Worm (Caenorhabditis elegans) whole organism, L4 larva: ENCODE data around the gene F27E5.3.

Experiments used
- D1046.2 ChIP-seq: fragments of 200-800 bp; sonication (Bioruptor generic); IDR thresholded peaks from 2 replicates; pipeline ENCODE4 v1.3.6; 2022; ENCODE audit warnings: missing genetic modification characterization, missing compliant biosample characterization
- F26F4.8 ChIP-seq: fragments of 200-800 bp; sonication (Bioruptor generic); conservative IDR thresholded peaks from 2 replicates; pipeline ENCODE4 v1.3.6; 2022; ENCODE audit warnings: missing genetic modification characterization, missing compliant biosample characterization
- F49E8.2 ChIP-seq: sonication (generic microtip); optimal IDR thresholded peaks from 2 replicates; lab custom pipeline; 2016; ENCODE audit warnings: missing compliant biosample characterization, mild to moderate bottlenecking, missing genetic modification characterization, borderline replicate concordance
- T26A8.4 ChIP-seq: fragments of 200-800 bp; sonication (Bioruptor generic); IDR thresholded peaks from 2 replicates; pipeline ENCODE4 v1.3.6; 2022; ENCODE audit warnings: missing genetic modification characterization, missing compliant biosample characterization
- Y105C5A.15 ChIP-seq: fragments of 200-800 bp; sonication (Bioruptor generic); IDR thresholded peaks from 2 replicates; pipeline ENCODE4 v1.3.6; 2022; ENCODE audit warnings: missing genetic modification characterization, missing compliant biosample characterization
- ZK337.2 ChIP-seq: fragments of 200-800 bp; sonication (Bioruptor generic); IDR thresholded peaks from 2 replicates; pipeline ENCODE4 v1.3.6; 2022; ENCODE audit warnings: missing genetic modification reagents, missing genetic modification characterization, missing compliant biosample characterization
- ceh-28 ChIP-seq: fragments of 150-350 bp; optimal IDR thresholded peaks from 2 replicates; lab custom pipeline; 2014; ENCODE audit warnings: missing biosample characterization, missing genetic modification reagents, missing genetic modification characterization
- ceh-82 ChIP-seq: sonication (generic microtip); optimal IDR thresholded peaks from 2 replicates; lab custom pipeline; 2017; ENCODE audit warnings: missing biosample characterization, missing genetic modification characterization
- ctbp-1 ChIP-seq: fragments of 200-800 bp; sonication (Bioruptor generic); IDR thresholded peaks from 2 replicates; pipeline ENCODE4 v1.3.6; 2022; ENCODE audit warnings: missing genetic modification reagents, missing genetic modification characterization, missing compliant biosample characterization
- daf-12 ChIP-seq: fragments of 150-350 bp; optimal IDR thresholded peaks from 2 replicates; lab custom pipeline; 2014; ENCODE audit warnings: missing biosample characterization, missing genetic modification reagents, missing genetic modification characterization
- daf-19 ChIP-seq: fragments of 200-800 bp; sonication (Bioruptor generic); conservative IDR thresholded peaks from 2 replicates; pipeline ENCODE4 v1.3.6; 2022; ENCODE audit warnings: missing genetic modification characterization, missing compliant biosample characterization
- dmd-6 ChIP-seq: fragments of 200-800 bp; sonication (Bioruptor generic); IDR thresholded peaks from 2 replicates; pipeline ENCODE4 v1.3.6; 2022; ENCODE audit warnings: missing genetic modification reagents, missing genetic modification characterization, missing compliant biosample characterization
- dpl-1 ChIP-seq: fragments of 150-350 bp; optimal IDR thresholded peaks from 2 replicates; lab custom pipeline; 2014; ENCODE audit warnings: missing biosample characterization, missing genetic modification reagents, missing genetic modification characterization
- dve-1 ChIP-seq: sonication (generic microtip); optimal IDR thresholded peaks from 2 replicates; lab custom pipeline; 2017; ENCODE audit warnings: antibody characterized with exemption, mild to moderate bottlenecking, missing genetic modification characterization, missing compliant biosample characterization; ENCODE audit not compliant: insufficient read depth
- hif-1 ChIP-seq, 2 experiments: sonication (generic microtip); optimal IDR thresholded peaks; 2 replicates each; lab custom pipeline; 2016 to 2017; ENCODE audit warnings: missing compliant biosample characterization in 2 of 2, missing genetic modification characterization in 2 of 2, missing genetic modification reagents in 2 of 2, missing genotype in 2 of 2, mild to moderate bottlenecking in 1 of 2
- hlh-30 ChIP-seq: sonication (generic microtip); optimal IDR thresholded peaks from 2 replicates; lab custom pipeline; 2017; ENCODE audit warnings: antibody characterized with exemption, mild to moderate bottlenecking, missing genetic modification characterization, missing compliant biosample characterization; ENCODE audit not compliant: insufficient read depth
- jun-1 ChIP-seq: fragments of 150-350 bp; optimal IDR thresholded peaks from 2 replicates; lab custom pipeline; 2014; ENCODE audit warnings: missing biosample characterization, missing genetic modification reagents, missing genetic modification characterization
- lim-7 ChIP-seq: fragments of 200-800 bp; sonication (Bioruptor generic); IDR thresholded peaks from 2 replicates; pipeline ENCODE4 v1.3.6; 2022; ENCODE audit warnings: missing genetic modification characterization, missing compliant biosample characterization
- lin-38 ChIP-seq: fragments of 200-800 bp; sonication (Bioruptor generic); IDR thresholded peaks from 2 replicates; pipeline ENCODE4 v1.3.6; 2022; ENCODE audit warnings: missing genetic modification reagents, missing genetic modification characterization, missing compliant biosample characterization
- lsy-2 ChIP-seq, 2 experiments: fragments of 150-350 bp in 1 of 2; sonication (generic microtip) in 1 of 2; optimal IDR thresholded peaks; 2 replicates each; lab custom pipeline; 2014 to 2017; ENCODE audit warnings: missing biosample characterization in 2 of 2, missing genetic modification characterization in 2 of 2
- mes-2 ChIP-seq: sonication (generic microtip); optimal IDR thresholded peaks from 2 replicates; lab custom pipeline; 2016; ENCODE audit warnings: missing genotype, mild to moderate bottlenecking, missing genetic modification characterization, missing compliant biosample characterization; ENCODE audit not compliant: poor library complexity, severe bottlenecking
- mxl-3 ChIP-seq: fragments of 200-800 bp; sonication (Bioruptor generic); optimal IDR thresholded peaks from 2 replicates; lab custom pipeline; 2018; ENCODE audit warnings: mild to moderate bottlenecking, missing genetic modification characterization, missing compliant biosample characterization
- nhr-10 ChIP-seq: fragments of 150-350 bp; optimal IDR thresholded peaks from 2 replicates; lab custom pipeline; 2014; ENCODE audit warnings: missing biosample characterization, missing genetic modification characterization
- nhr-11 ChIP-seq: fragments of 150-350 bp; optimal IDR thresholded peaks from 2 replicates; lab custom pipeline; 2014; ENCODE audit warnings: missing biosample characterization, missing genetic modification characterization
- nhr-237 ChIP-seq: sonication (generic microtip); optimal IDR thresholded peaks from 2 replicates; lab custom pipeline; 2017; ENCODE audit warnings: missing biosample characterization, missing genetic modification characterization
- nhr-28 ChIP-seq: fragments of 150-350 bp; optimal IDR thresholded peaks from 2 replicates; lab custom pipeline; 2014; ENCODE audit warnings: missing biosample characterization, missing genetic modification characterization
- nhr-48 ChIP-seq: sonication (generic microtip); optimal IDR thresholded peaks from 2 replicates; lab custom pipeline; 2016; ENCODE audit warnings: mild to moderate bottlenecking, missing genetic modification characterization, missing compliant biosample characterization
- nhr-6 ChIP-seq: fragments of 150-350 bp; optimal IDR thresholded peaks from 2 replicates; lab custom pipeline; 2014; ENCODE audit warnings: missing biosample characterization, missing genetic modification characterization
- php-3 ChIP-seq: fragments of 200-800 bp; sonication (Bioruptor generic); IDR thresholded peaks from 2 replicates; pipeline ENCODE4 v1.3.6; 2022; ENCODE audit warnings: missing genetic modification reagents, missing genetic modification characterization, missing compliant biosample characterization
- saeg-2 ChIP-seq: fragments of 200-800 bp; sonication (Bioruptor generic); IDR thresholded peaks from 2 replicates; pipeline ENCODE4 v1.3.6; 2022; ENCODE audit warnings: missing genetic modification reagents, missing genetic modification characterization, missing compliant biosample characterization
- set-16 ChIP-seq: fragments of 200-800 bp; sonication (Bioruptor generic); IDR thresholded peaks from 2 replicates; pipeline ENCODE4 v1.3.6; 2022; ENCODE audit warnings: missing genetic modification reagents, missing genetic modification characterization, missing compliant biosample characterization
- snpc-1.2 ChIP-seq: fragments of 200-800 bp; sonication (Bioruptor generic); IDR thresholded peaks from 2 replicates; pipeline ENCODE4 v1.3.6; 2022; ENCODE audit warnings: missing genetic modification reagents, missing genetic modification characterization, missing compliant biosample characterization
- tra-1 ChIP-seq: fragments of 200-800 bp; sonication (Bioruptor generic); IDR thresholded peaks from 2 replicates; pipeline ENCODE4 v1.3.6; 2022; ENCODE audit warnings: missing genetic modification reagents, missing genetic modification characterization, missing compliant biosample characterization
- unc-130 ChIP-seq: sonication (generic microtip); optimal IDR thresholded peaks from 2 replicates; lab custom pipeline; 2016; ENCODE audit warnings: missing genetic modification reagents, missing genetic modification characterization, missing compliant biosample characterization
- unc-62 ChIP-seq, 3 experiments: fragments of 150-350 bp in 1 of 3; sonication (generic microtip); optimal IDR thresholded peaks in 2 of 3; peaks in 1 of 3; 1 replicate in 1 of 3; 2 replicates in 2 of 3; lab custom pipeline; 2014 to 2017; ENCODE audit warnings: missing biosample characterization in 3 of 3, missing genetic modification characterization in 3 of 3, missing genetic modification reagents in 3 of 3, missing genotype in 1 of 3
- zag-1 ChIP-seq: fragments of 150-350 bp; optimal IDR thresholded peaks from 2 replicates; lab custom pipeline; 2014; ENCODE audit warnings: missing biosample characterization, missing genetic modification characterization
- ztf-11 ChIP-seq: fragments of 150-350 bp; optimal IDR thresholded peaks from 2 replicates; lab custom pipeline; 2014; ENCODE audit warnings: missing biosample characterization, missing genetic modification characterization

The F27E5.3 gene

DNA sequence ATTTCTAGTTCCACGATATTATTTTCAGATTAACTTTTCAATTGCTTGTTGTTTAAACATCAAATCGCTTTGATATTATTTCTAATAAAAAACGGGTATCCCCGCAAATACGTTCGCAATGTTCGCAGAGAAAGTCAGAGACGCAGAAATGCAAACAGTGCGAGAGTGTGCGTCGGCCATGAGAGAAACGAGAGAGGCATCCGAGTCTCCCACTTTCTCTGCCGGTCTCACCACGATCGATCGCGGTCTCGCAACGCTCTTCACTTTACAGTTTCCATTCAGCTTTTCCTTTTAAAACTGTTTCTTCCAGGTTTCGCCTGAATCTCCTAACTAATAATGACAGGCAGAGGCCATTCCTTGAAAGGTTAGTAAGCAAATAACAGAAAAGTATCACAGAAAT lies 30.3 kb upstream of the F27E5.3 start, which contains the start of gene F33H1.4 (continued):
- TF ChIP-seq tra-1 (GFP tag; lab: Robert Waterston, UW) (no peak), dpl-1 (GFP tag; lab: Kevin White, UChicago) (peak; percentile 47)

- TF ChIP-seq F26F4.8 (no peak), nhr-10 (no peak), daf-19 (GFP tag; lab: Robert Waterston, UW) (no peak), nhr-237 (tag; lab: Kevin White, UChicago) (no peak), dpl-1 (GFP tag; lab: Kevin White, UChicago) (no peak), jun-1 (no peak), nhr-6 (tag; lab: Kevin White, UChicago) (no peak), ceh-82 (tag; lab: Kevin White, UChicago) (no peak), F49E8.2 (tag; lab: Kevin White, UChicago) (no peak), dmd-6 (GFP tag; lab: Robert Waterston, UW) (no peak), saeg-2 (GFP tag; lab: Robert Waterston, UW) (no peak), daf-12 (no peak), zag-1 (tag; lab: Kevin White, UChicago) (no peak), dve-1 (tag; lab: Kevin White, UChicago) (peak; percentile 5), nhr-48 (tag; lab: Kevin White, UChicago) (no peak), unc-62 (GFP tag; optimal IDR thresholded peaks at IDR 0.05 in 1 of 2; lab: Kevin White, UChicago) (no peak), unc-62 (tag; optimal IDR thresholded peaks at IDR 0.05; lab: Kevin White, UChicago) (no peak), T26A8.4 (no peak), ctbp-1 (no peak), D1046.2 (GFP tag; lab: Robert Waterston, UW) (no peak), nhr-28 (tag; lab: Kevin White, UChicago) (no peak), mes-2 (tag; lab: Kevin White, UChicago) (peak; percentile 52), ceh-28 (tag; lab: Kevin White, UChicago) (no peak), ztf-11 (tag; lab: Kevin White, UChicago) (no peak), set-16 (GFP tag; lab: Robert Waterston, UW) (no peak), lim-7 (GFP tag; lab: Robert Waterston, UW) (no peak), mxl-3 (GFP tag; lab: Kevin White, UChicago) (no peak), nhr-11 (tag; lab: Kevin White, UChicago) (peak; percentile 26), lin-38 (GFP tag; lab: Robert Waterston, UW) (peak; percentile 65), lsy-2 (tag; optimal IDR thresholded peaks at IDR 0.05; lab: Kevin White, UChicago) (peak in 1 of 2 experiments; percentile 24), hlh-30 (no peak), Y105C5A.15 (GFP tag; lab: Robert Waterston, UW) (no peak), snpc-1.2 (GFP tag; lab: Robert Waterston, UW) (no peak), ZK337.2 (GFP tag; lab: Robert Waterston, UW) (no peak), php-3 (GFP tag; lab: Robert Waterston, UW) (no peak)
- TF ChIP-seq, all 104 proteins: peak for 5
These were observed 28.5 kb upstream of the F27E5.3 start, which contains the start of gene wbp-11 for ce11 chrII:10172436-10172973. Gene wbp-11, plus strand, starts transcription at chrII:10172923.

- TF ChIP-seq unc-130 (GFP tag; lab: Kevin White, UChicago) (peak; percentile 15), hif-1 (tag; optimal IDR thresholded peaks at IDR 0.05; lab: Kevin White, UChicago) (no peak)
These were observed 26.9 kb upstream of the F27E5.3 start, which contains the start of gene gpd-4 for ce11 chrII:10170837-10171318. Gene gpd-4, plus strand, starts transcription at chrII:10171268.
